Fruit fly (Drosophila melanogaster) whole organism, embryonic: Measurements from ENCODE around the gene aop.
A peak's percentile ranks its signal among the peaks of the same experiment; 100 is the strongest.

ENCODE experiments used
- Aef1 ChIP-seq: fragments of 200-800 bp; sonication (Bioruptor generic); IDR thresholded peaks from 3 replicates; pipeline ENCODE4 v1.3.6; 2022; ENCODE audit warnings: missing biosample characterization, missing genetic modification characterization
- Atf6 ChIP-seq: fragments of 200-800 bp; sonication (Bioruptor generic); IDR thresholded peaks from 2 replicates; pipeline ENCODE4 v1.3.6; 2022; ENCODE audit warnings: missing biosample characterization, missing genetic modification characterization
- B-H2 ChIP-seq: fragments of 200-800 bp; sonication (Bioruptor generic); optimal IDR thresholded peaks from 2 replicates; lab custom pipeline; 2018; ENCODE audit warnings: missing biosample characterization, mild to moderate bottlenecking, missing genetic modification characterization
- CG1024 ChIP-seq: fragments of 200-800 bp; sonication (Bioruptor generic); IDR thresholded peaks from 2 replicates; pipeline ENCODE4 v1.3.6; 2022; ENCODE audit warnings: missing biosample characterization, missing genetic modification characterization
- CG10565 ChIP-seq: fragments of 200-800 bp; sonication (Bioruptor generic); optimal IDR thresholded peaks from 3 replicates; lab custom pipeline; 2016; ENCODE audit warnings: missing biosample characterization, mild to moderate bottlenecking, missing genetic modification characterization
- CG12744 ChIP-seq: fragments of 200-800 bp; sonication (Bioruptor generic); optimal IDR thresholded peaks from 2 replicates; lab custom pipeline; 2016; ENCODE audit warnings: missing biosample characterization, missing genetic modification characterization
- CG12942 ChIP-seq: fragments of 200-800 bp; sonication (Bioruptor generic); optimal IDR thresholded peaks from 3 replicates; lab custom pipeline; 2016; ENCODE audit warnings: missing biosample characterization, missing genetic modification characterization
- CG15011 ChIP-seq: fragments of 200-800 bp; sonication (Bioruptor generic); optimal IDR thresholded peaks from 3 replicates; lab custom pipeline; 2018; ENCODE audit warnings: missing biosample characterization, mild to moderate bottlenecking, missing genetic modification characterization
- CG15696 ChIP-seq: fragments of 200-800 bp; sonication (Bioruptor generic); optimal IDR thresholded peaks from 2 replicates; lab custom pipeline; 2019; ENCODE audit warnings: missing biosample characterization, mild to moderate bottlenecking, missing genetic modification characterization, moderate library complexity
- CG17361 ChIP-seq: fragments of 200-800 bp; sonication (Bioruptor generic); IDR thresholded peaks from 3 replicates; pipeline ENCODE4 v1.3.6; 2022; ENCODE audit warnings: missing biosample characterization, missing genetic modification characterization
- CG2120 ChIP-seq: fragments of 200-800 bp; sonication (Bioruptor generic); optimal IDR thresholded peaks from 3 replicates; lab custom pipeline; 2016; ENCODE audit warnings: missing biosample characterization, missing genetic modification characterization
- CG2129 ChIP-seq: fragments of 200-800 bp; sonication (Bioruptor generic); IDR thresholded peaks from 2 replicates; pipeline ENCODE4 v1.3.6; 2022; ENCODE audit warnings: missing biosample characterization, missing genetic modification characterization; ENCODE audit not compliant: partially characterized antibody
- CG2875 ChIP-seq: fragments of 200-800 bp; sonication (Bioruptor generic); optimal IDR thresholded peaks from 2 replicates; lab custom pipeline; 2017; ENCODE audit warnings: missing biosample characterization, mild to moderate bottlenecking, missing genetic modification characterization, missing genetic modification reagents
- CG3065 ChIP-seq: fragments of 200-800 bp; sonication (Bioruptor generic); optimal IDR thresholded peaks from 2 replicates; lab custom pipeline; 2016; ENCODE audit warnings: missing biosample characterization, missing genetic modification characterization
- CG3995 ChIP-seq: fragments of 200-800 bp; sonication (Bioruptor generic); optimal IDR thresholded peaks from 3 replicates; lab custom pipeline; 2016; ENCODE audit warnings: missing biosample characterization, missing genetic modification characterization
- CG4282 ChIP-seq: fragments of 200-800 bp; sonication (Bioruptor generic); optimal IDR thresholded peaks from 2 replicates; lab custom pipeline; 2016; ENCODE audit warnings: missing biosample characterization, missing genetic modification characterization
- CG6854 ChIP-seq: fragments of 200-800 bp; sonication (Bioruptor generic); optimal IDR thresholded peaks from 3 replicates; lab custom pipeline; 2017; ENCODE audit warnings: missing biosample characterization, mild to moderate bottlenecking, missing genetic modification characterization
- CG7372 ChIP-seq: fragments of 200-800 bp; sonication (Bioruptor generic); IDR thresholded peaks from 2 replicates; pipeline ENCODE4 v1.3.6; 2022; ENCODE audit warnings: missing biosample characterization, missing genetic modification characterization
- CG7745 ChIP-seq: fragments of 200-800 bp; sonication (Bioruptor generic); optimal IDR thresholded peaks from 2 replicates; lab custom pipeline; 2018; ENCODE audit warnings: missing biosample characterization, mild to moderate bottlenecking, missing genetic modification characterization, moderate library complexity
- CG8388 ChIP-seq: fragments of 200-800 bp; sonication (Bioruptor generic); optimal IDR thresholded peaks from 2 replicates; lab custom pipeline; 2019; ENCODE audit warnings: missing biosample characterization, mild to moderate bottlenecking, missing genetic modification characterization, moderate library complexity
- CG8765 ChIP-seq: fragments of 200-800 bp; sonication (Bioruptor generic); IDR thresholded peaks from 2 replicates; pipeline ENCODE4 v1.3.6; 2022; ENCODE audit warnings: missing biosample characterization, missing genetic modification characterization
- CG9215 ChIP-seq: fragments of 200-800 bp; sonication (Bioruptor generic); IDR thresholded peaks from 2 replicates; pipeline ENCODE4 v1.3.6; 2022; ENCODE audit warnings: missing biosample characterization, missing genetic modification characterization
- CG9609 ChIP-seq: fragments of 200-800 bp; sonication (Bioruptor generic); optimal IDR thresholded peaks from 3 replicates; lab custom pipeline; 2016; ENCODE audit warnings: missing biosample characterization, missing genetic modification characterization
- E2f2 ChIP-seq: fragments of 200-800 bp; sonication (Bioruptor generic); IDR thresholded peaks from 2 replicates; pipeline ENCODE4 v1.3.6; 2022; ENCODE audit warnings: missing biosample characterization, missing genetic modification characterization
- Eip74EF ChIP-seq, 2 experiments: fragments of 200-800 bp in 1 of 2; fragments of >200 bp in 1 of 2; sonication (Bioruptor generic) in 1 of 2; optimal IDR thresholded peaks; 2 replicates each; lab custom pipeline; 2017 to 2019; ENCODE audit warnings: missing biosample characterization in 2 of 2, missing genetic modification characterization in 2 of 2, mild to moderate bottlenecking in 1 of 2, moderate library complexity in 1 of 2
- Fer3 ChIP-seq: fragments of 200-800 bp; sonication (Bioruptor generic); optimal IDR thresholded peaks from 2 replicates; lab custom pipeline; 2018; ENCODE audit warnings: missing biosample characterization, mild to moderate bottlenecking, missing genetic modification characterization, moderate library complexity
- HmgD ChIP-seq: fragments of 200-800 bp; sonication (Bioruptor generic); optimal IDR thresholded peaks from 3 replicates; lab custom pipeline; 2016; ENCODE audit warnings: missing biosample characterization, missing genetic modification characterization
- Sox100B ChIP-seq: fragments of 200-800 bp; sonication (Bioruptor generic); optimal IDR thresholded peaks from 3 replicates; lab custom pipeline; 2018; ENCODE audit warnings: missing biosample characterization, mild to moderate bottlenecking, missing genetic modification characterization
- Tbp ChIP-seq: fragments of >200 bp; optimal IDR thresholded peaks from 2 replicates; lab custom pipeline; 2018; ENCODE audit warnings: missing biosample characterization, missing genetic modification characterization
- amos ChIP-seq: fragments of 200-800 bp; sonication (Bioruptor generic); IDR thresholded peaks from 2 replicates; pipeline ENCODE4 v1.3.6; 2022; ENCODE audit warnings: missing biosample characterization, missing genetic modification characterization; ENCODE audit not compliant: partially characterized antibody
- bowl ChIP-seq: fragments of 200-800 bp; sonication (Bioruptor generic); IDR thresholded peaks from 2 replicates; pipeline ENCODE4 v1.3.6; 2022; ENCODE audit warnings: missing biosample characterization, missing genetic modification characterization
- chn ChIP-seq: fragments of 200-800 bp; sonication (Bioruptor generic); optimal IDR thresholded peaks from 2 replicates; lab custom pipeline; 2016; ENCODE audit warnings: missing biosample characterization, missing genetic modification characterization
- crp ChIP-seq, 2 experiments: fragments of 200-800 bp; sonication (Bioruptor generic); optimal IDR thresholded peaks; 2 replicates in 1 of 2; 3 replicates in 1 of 2; lab custom pipeline; 2017; ENCODE audit warnings: missing biosample characterization in 2 of 2, missing genetic modification characterization in 2 of 2, mild to moderate bottlenecking in 1 of 2, moderate library complexity in 1 of 2
- dimm ChIP-seq: fragments of 200-800 bp; sonication (Bioruptor generic); IDR thresholded peaks from 2 replicates; pipeline ENCODE4 v1.3.6; 2022; ENCODE audit warnings: missing biosample characterization, missing genetic modification characterization
- dmrt99B ChIP-seq: fragments of 200-800 bp; sonication (Bioruptor generic); optimal IDR thresholded peaks from 2 replicates; lab custom pipeline; 2018; ENCODE audit warnings: missing biosample characterization, mild to moderate bottlenecking, missing genetic modification characterization, moderate library complexity
- en ChIP-seq: fragments of 200-800 bp; sonication (Bioruptor generic); optimal IDR thresholded peaks from 2 replicates; lab custom pipeline; 2016; ENCODE audit warnings: missing biosample characterization, missing genetic modification characterization
- fd102C ChIP-seq: fragments of 200-800 bp; sonication (Bioruptor generic); optimal IDR thresholded peaks from 2 replicates; lab custom pipeline; 2018; ENCODE audit warnings: missing biosample characterization, mild to moderate bottlenecking, missing genetic modification characterization, moderate library complexity
- gem ChIP-seq: fragments of 200-800 bp; sonication (Bioruptor generic); optimal IDR thresholded peaks from 2 replicates; lab custom pipeline; 2019; ENCODE audit warnings: missing biosample characterization, mild to moderate bottlenecking, missing genetic modification characterization, moderate library complexity
- insv ChIP-seq, 2 experiments: fragments of 200-800 bp; sonication (Bioruptor generic); optimal IDR thresholded peaks; 3 replicates each; lab custom pipeline; 2016 to 2018; ENCODE audit warnings: missing biosample characterization in 2 of 2, missing genetic modification characterization in 2 of 2
- jigr1 ChIP-seq: fragments of 200-800 bp; sonication (Bioruptor generic); IDR thresholded peaks from 3 replicates; pipeline ENCODE4 v1.3.6; 2022; ENCODE audit warnings: missing biosample characterization, missing genetic modification characterization
- kay ChIP-seq: fragments of 200-800 bp; sonication (Bioruptor generic); optimal IDR thresholded peaks from 2 replicates; lab custom pipeline; 2016; ENCODE audit warnings: missing biosample characterization, missing genetic modification characterization
- mld ChIP-seq: fragments of 200-800 bp; sonication (Bioruptor generic); IDR thresholded peaks from 3 replicates; pipeline ENCODE4 v1.3.6; 2022; ENCODE audit warnings: missing biosample characterization, missing genetic modification characterization; ENCODE audit not compliant: partially characterized antibody
- nom ChIP-seq: fragments of 200-800 bp; sonication (Bioruptor generic); optimal IDR thresholded peaks from 2 replicates; lab custom pipeline; 2017; ENCODE audit warnings: missing biosample characterization, missing genetic modification characterization, mild to moderate bottlenecking, moderate library complexity, missing genetic modification reagents
- phol ChIP-seq: fragments of 200-800 bp; sonication (Bioruptor generic); optimal IDR thresholded peaks from 3 replicates; lab custom pipeline; 2018; ENCODE audit warnings: missing biosample characterization, mild to moderate bottlenecking, missing genetic modification characterization, moderate library complexity
- sc ChIP-seq, 3 experiments: fragments of >200 bp in 2 of 3; fragments of 200-800 bp in 1 of 3; sonication (Bioruptor generic) in 1 of 3; optimal IDR thresholded peaks; 2 replicates in 2 of 3; 3 replicates in 1 of 3; lab custom pipeline; 2017; ENCODE audit warnings: mild to moderate bottlenecking in 1 of 3, missing biosample characterization in 1 of 3, missing genetic modification characterization in 1 of 3, missing genetic modification reagents in 1 of 3
- slbo ChIP-seq: fragments of 200-800 bp; sonication (Bioruptor generic); IDR thresholded peaks from 2 replicates; pipeline ENCODE4 v1.3.6; 2022; ENCODE audit warnings: missing biosample characterization, missing genetic modification characterization
- sob ChIP-seq: fragments of 200-800 bp; sonication (Bioruptor generic); IDR thresholded peaks from 2 replicates; pipeline ENCODE4 v1.3.6; 2022; ENCODE audit warnings: missing biosample characterization, missing genetic modification characterization
- vnd ChIP-seq: fragments of 200-800 bp; sonication (Bioruptor generic); IDR thresholded peaks from 3 replicates; pipeline ENCODE4 v1.3.6; 2022; ENCODE audit warnings: missing biosample characterization, missing genetic modification characterization; ENCODE audit not compliant: partially characterized antibody
- wek ChIP-seq: fragments of 200-800 bp; sonication (Bioruptor generic); optimal IDR thresholded peaks from 3 replicates; lab custom pipeline; 2018; ENCODE audit warnings: missing biosample characterization, mild to moderate bottlenecking, missing genetic modification characterization, moderate library complexity

The aop gene

dm6 chr2L:2168184-2168893, 10.2 kb downstream of the aop start (continued):
- TF ChIP-seq CG8388 (GFP tag; lab: Kevin White, UChicago) (no peak), CG2129 (no peak), chn (GFP tag; lab: Kevin White, UChicago) (no peak), insv (GFP tag; optimal IDR thresholded peaks at IDR 0.05; lab: Kevin White, UChicago) (no peak), CG15011 (no peak), sob (no peak), Fer3 (tag; lab: Kevin White, UChicago) (peak; percentile 12), sc (optimal IDR thresholded peaks at IDR 0.05; lab: Kevin White, UChicago) (no peak), sc (GFP tag; optimal IDR thresholded peaks at IDR 0.05; lab: Kevin White, UChicago) (no peak), Tbp (GFP tag; lab: Kevin White, UChicago) (no peak), CG7745 (tag; lab: Kevin White, UChicago) (peak; percentile 16), CG12942 (GFP tag; lab: Kevin White, UChicago) (no peak), CG2875 (GFP tag; lab: Kevin White, UChicago) (no peak), Atf6 (GFP tag; lab: Robert Waterston, UW) (peak; percentile 31; the same call in 1 of the 2 replicates), CG8765 (no peak), CG4282 (GFP tag; lab: Kevin White, UChicago) (no peak), CG3995 (GFP tag; lab: Kevin White, UChicago) (no peak), dimm (GFP tag; lab: Robert Waterston, UW) (no peak), CG17361 (no peak), B-H2 (GFP tag; lab: Kevin White, UChicago) (peak; percentile 34), bowl (no peak), wek (peak; percentile 73), slbo (GFP tag; lab: Robert Waterston, UW) (no peak), fd102C (GFP tag; lab: Kevin White, UChicago) (no peak), E2f2 (GFP tag; lab: Robert Waterston, UW) (no peak), CG9215 (GFP tag; lab: Robert Waterston, UW) (no peak), gem (tag; lab: Kevin White, UChicago) (peak; percentile 29), CG6854 (GFP tag; lab: Kevin White, UChicago) (no peak), phol (tag; lab: Kevin White, UChicago) (no peak), Eip74EF (GFP tag; optimal IDR thresholded peaks at IDR 0.05; lab: Kevin White, UChicago) (no peak), vnd (GFP tag; lab: Robert Waterston, UW) (no peak), CG12744 (GFP tag; lab: Kevin White, UChicago) (no peak), en (GFP tag; lab: Kevin White, UChicago) (no peak), amos (GFP tag; lab: Robert Waterston, UW) (no peak), HmgD (no peak), CG9609 (GFP tag; lab: Kevin White, UChicago) (no peak), nom (GFP tag; lab: Kevin White, UChicago) (no peak), CG3065 (GFP tag; lab: Kevin White, UChicago) (no peak), CG1024 (no peak), dmrt99B (tag; lab: Kevin White, UChicago) (no peak), Sox100B (peak; percentile 20), CG15696 (tag; lab: Kevin White, UChicago) (peak; percentile 28), CG10565 (GFP tag; lab: Kevin White, UChicago) (no peak), CG2120 (GFP tag; lab: Kevin White, UChicago) (no peak), kay (GFP tag; lab: Kevin White, UChicago) (no peak), Aef1 (no peak), jigr1 (no peak), CG7372 (GFP tag; lab: Robert Waterston, UW) (no peak), crp (GFP tag; optimal IDR thresholded peaks at IDR 0.05; lab: Kevin White, UChicago) (no peak), mld (GFP tag; lab: Robert Waterston, UW) (no peak)
